Worm (Caenorhabditis elegans) whole organism, mixed stage, embryonic: ENCODE data around the gene F52G3.1.

Experiments
- drap-1 ChIP-seq: fragments of 200-800 bp; sonication (Bioruptor generic); optimal IDR thresholded peaks from 3 replicates; lab custom pipeline; 2018; ENCODE audit warnings: mild to moderate bottlenecking, missing genetic modification characterization, missing compliant biosample characterization
- flh-1 ChIP-seq: fragments of 200-800 bp; sonication (Bioruptor generic); optimal IDR thresholded peaks from 2 replicates; lab custom pipeline; 2018; ENCODE audit warnings: mild to moderate bottlenecking, missing genetic modification characterization, moderate library complexity, missing compliant biosample characterization
- ham-2 ChIP-seq: fragments of 200-800 bp; sonication (Bioruptor generic); optimal IDR thresholded peaks from 2 replicates; lab custom pipeline; 2018; ENCODE audit warnings: mild to moderate bottlenecking, missing genetic modification characterization, missing compliant biosample characterization
- lin-13 ChIP-seq: fragments of 150-350 bp; optimal IDR thresholded peaks from 2 replicates; lab custom pipeline; 2014; ENCODE audit warnings: missing biosample characterization, missing genetic modification characterization
- nhr-2 ChIP-seq: fragments of 150-350 bp; optimal IDR thresholded peaks from 2 replicates; lab custom pipeline; 2014; ENCODE audit warnings: missing biosample characterization, missing genetic modification characterization
- nhr-237 ChIP-seq: fragments of 150-350 bp; optimal IDR thresholded peaks from 2 replicates; lab custom pipeline; 2014; ENCODE audit warnings: missing biosample characterization, missing genetic modification characterization
- sptf-1 ChIP-seq: sonication (generic microtip); optimal IDR thresholded peaks from 2 replicates; lab custom pipeline; 2017; ENCODE audit warnings: mild to moderate bottlenecking, missing genetic modification characterization, moderate library complexity, missing compliant biosample characterization
- tbx-8 ChIP-seq: fragments of 200-800 bp; sonication (Bioruptor generic); optimal IDR thresholded peaks from 2 replicates; lab custom pipeline; 2018; ENCODE audit warnings: mild to moderate bottlenecking, missing genetic modification characterization, moderate library complexity, missing compliant biosample characterization
- unc-39 ChIP-seq: fragments of 150-350 bp; optimal IDR thresholded peaks from 2 replicates; lab custom pipeline; 2014; ENCODE audit warnings: missing biosample characterization, missing genetic modification characterization
- ztf-11 ChIP-seq: fragments of 150-350 bp; optimal IDR thresholded peaks from 2 replicates; lab custom pipeline; 2014; ENCODE audit warnings: missing biosample characterization, missing genetic modification characterization

ce11 chrX:16928087-16928486 is 35.6 kb upstream of the F52G3.1 start:
- TF ChIP-seq nhr-237 (no peak), unc-39 (tag; lab: Kevin White, UChicago) (no peak), drap-1 (peak; percentile 86), ham-2 (GFP tag; lab: Kevin White, UChicago) (peak; percentile 56), sptf-1 (peak; percentile 89), nhr-2 (tag; lab: Kevin White, UChicago) (no peak), tbx-8 (GFP tag; lab: Kevin White, UChicago) (peak; percentile 58), lin-13 (tag; lab: Kevin White, UChicago) (peak; percentile 34), ztf-11 (tag; lab: Kevin White, UChicago) (peak; percentile 6), flh-1 (GFP tag; lab: Kevin White, UChicago) (peak; percentile 48)
